Worm (Caenorhabditis elegans): Measurements from ENCODE around the gene srx-136.

srx-136 gene

ce11 chrV:13904446-13904845, 47.2 kb downstream of the srx-136 start, which contains the start of gene stdh-3:
Gene stdh-3 (plus strand): TSS chrV:13904611.
- no peak for TF ChIP-seq madf-8 (GFP tag; conservative IDR thresholded peaks at IDR 0.05)
- no peak for TF ChIP-seq gei-17 (GFP tag; optimal IDR thresholded peaks at IDR 0.05)
- TF ChIP-seq dpff-1 (tag; optimal IDR thresholded peaks at IDR 0.05): no peak
- no peak for TF ChIP-seq nhr-120 (GFP tag; IDR thresholded peaks at IDR 0.05)
- TF ChIP-seq repo-1 (tag; optimal IDR thresholded peaks at IDR 0.05): no peak
- no peak for TF ChIP-seq F33H1.4 (GFP tag; IDR thresholded peaks at IDR 0.05)
- no peak for TF ChIP-seq B0261.1 (tag; optimal IDR thresholded peaks at IDR 0.05)
- TF ChIP-seq F39B2.1 (GFP tag; IDR thresholded peaks at IDR 0.05): no peak

DNA sequence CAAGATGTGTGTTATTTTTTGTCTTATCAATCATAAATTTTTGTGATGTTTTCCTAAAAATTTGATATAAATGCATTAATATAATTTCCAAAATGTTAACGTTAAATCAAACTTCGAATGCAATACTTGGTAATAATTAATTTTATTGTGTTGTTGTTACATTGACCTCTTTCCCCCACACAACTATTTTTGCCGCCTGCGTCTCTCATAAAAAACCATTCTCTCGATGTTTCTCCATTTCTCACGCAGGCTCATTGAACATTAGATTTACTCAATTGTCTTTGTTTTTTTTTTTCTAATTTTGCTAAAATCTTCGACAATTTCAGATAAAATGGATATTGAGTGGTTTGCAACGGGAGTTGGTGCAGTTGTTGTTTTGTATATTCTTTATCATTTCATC, 48.9 kb downstream of the srx-136 start, which contains the start of gene stdh-1:
Gene stdh-1 (plus strand): TSS at position 327 of the 400 bp plus-strand sequence.
- TF ChIP-seq F22D6.2 (tag; optimal IDR thresholded peaks at IDR 0.05) (no peak), hmg-1.2 (GFP tag; IDR thresholded peaks at IDR 0.05) (peak; percentile 62; the same call in 1 of the 2 replicates), sea-2 (GFP tag; IDR thresholded peaks at IDR 0.05) (no peak), nhr-80 (tag; optimal IDR thresholded peaks at IDR 0.05) (peak; percentile 6), Y56A3A.18 (GFP tag; IDR thresholded peaks at IDR 0.05) (no peak), let-526 (GFP tag; IDR thresholded peaks at IDR 0.05) (no peak), pbrm-1 (GFP tag; IDR thresholded peaks at IDR 0.05) (no peak)

ce11 chrV:13907557-13908104, 50.4 kb downstream of the srx-136 start:
- no peak for TF ChIP-seq T26A5.8 (tag; optimal IDR thresholded peaks at IDR 0.05)
- TF ChIP-seq aptf-3 (GFP tag; IDR thresholded peaks at IDR 0.05): peak; percentile 88; the same call in 1 of the 2 replicates
- peak; percentile 74 for TF ChIP-seq C06A6.2 (GFP tag; conservative IDR thresholded peaks at IDR 0.05)
- TF ChIP-seq him-1 (tag; optimal IDR thresholded peaks at IDR 0.05): no peak
- no peak for TF ChIP-seq ztf-6 (GFP tag; IDR thresholded peaks at IDR 0.05)
- TF ChIP-seq snpc-1.1 (tag; optimal IDR thresholded peaks at IDR 0.05; ENCODE audit: insufficient read depth): no peak
- TF ChIP-seq repo-1 (tag; optimal IDR thresholded peaks at IDR 0.05): peak; percentile 98
- TF ChIP-seq dpff-1 (tag; optimal IDR thresholded peaks at IDR 0.05): no peak
- peak; percentile 68 for TF ChIP-seq attf-5 (GFP tag; optimal IDR thresholded peaks at IDR 0.05)
- no peak for TF ChIP-seq hrde-1 (tag; optimal IDR thresholded peaks at IDR 0.05; ENCODE audit: borderline replicate concordance)
- peak; percentile 78 for TF ChIP-seq ZK185.1 (tag; optimal IDR thresholded peaks at IDR 0.05; ENCODE audit: poor library complexity, severe bottlenecking)
- TF ChIP-seq dpl-1 (GFP tag; optimal IDR thresholded peaks at IDR 0.05): no peak
- no peak for TF ChIP-seq snpc-1.3 (tag; optimal IDR thresholded peaks at IDR 0.05; ENCODE audit: insufficient read depth)
- peak; percentile 77 for TF ChIP-seq cebp-1 (GFP tag; IDR thresholded peaks at IDR 0.05)
- TF ChIP-seq cebp-1 (tag; optimal IDR thresholded peaks at IDR 0.05): peak; percentile 94
- TF ChIP-seq Y56A3A.18 (GFP tag; IDR thresholded peaks at IDR 0.05): peak; percentile 94
- TF ChIP-seq rec-8 (tag; optimal IDR thresholded peaks at IDR 0.05): no peak
- peak; percentile 91 for TF ChIP-seq ama-1 (optimal IDR thresholded peaks at IDR 0.05)
- TF ChIP-seq ama-1 (GFP tag; optimal IDR thresholded peaks at IDR 0.05): no peak
- peak; percentile 88 for TF ChIP-seq Y95B8A.8 (GFP tag; IDR thresholded peaks at IDR 0.05)
- TF ChIP-seq ceh-91 (GFP tag; IDR thresholded peaks at IDR 0.05): no peak
- no peak for TF ChIP-seq ccch-3 (GFP tag; optimal IDR thresholded peaks at IDR 0.05)
- peak; percentile 55 for TF ChIP-seq pha-4 (tag; optimal IDR thresholded peaks at IDR 0.05)
- TF ChIP-seq nfya-2 (GFP tag; IDR thresholded peaks at IDR 0.05): no peak
- peak; percentile 95 for TF ChIP-seq nfyb-1 (GFP tag; IDR thresholded peaks at IDR 0.05)
- no peak for TF ChIP-seq unc-62 (GFP tag; optimal IDR thresholded peaks at IDR 0.05)
- peak; percentile 91 for TF ChIP-seq tlf-1 (GFP tag; optimal IDR thresholded peaks at IDR 0.05)
- peak; percentile 79 for TF ChIP-seq dox-1 (GFP tag; IDR thresholded peaks at IDR 0.05)
- peak; percentile 95 for TF ChIP-seq Y53G8AR.9 (GFP tag; conservative IDR thresholded peaks at IDR 0.05)
- TF ChIP-seq ztf-22 (GFP tag; optimal IDR thresholded peaks at IDR 0.05): peak; percentile 76
- TF ChIP-seq F39B2.1 (GFP tag; IDR thresholded peaks at IDR 0.05): no peak
- TF ChIP-seq Y67H2A.10 (GFP tag; conservative IDR thresholded peaks at IDR 0.05): peak; percentile 54; the same call in 1 of the 2 replicates
- peak; percentile 88 for TF ChIP-seq mel-28 (tag; optimal IDR thresholded peaks at IDR 0.05; ENCODE audit: borderline replicate concordance)
- no peak for TF ChIP-seq hlh-12 (tag; optimal IDR thresholded peaks at IDR 0.05)
